Fruit fly (Drosophila melanogaster) whole organism, adult: Measurements from ENCODE around the gene CG17211.

Source experiments
- CG11617 ChIP-seq: fragments of 200-800 bp; sonication (Bioruptor generic); optimal IDR thresholded peaks from 2 replicates; lab custom pipeline; 2017; ENCODE audit warnings: mild to moderate bottlenecking, missing biosample characterization, missing genetic modification reagents, missing genetic modification characterization
- CG33017 ChIP-seq: fragments of 200-800 bp; sonication (Bioruptor generic); optimal IDR thresholded peaks from 2 replicates; lab custom pipeline; 2018; ENCODE audit warnings: missing biosample characterization, mild to moderate bottlenecking, missing genetic modification characterization, moderate library complexity
- CG7101 ChIP-seq: fragments of 200-800 bp; sonication (Bioruptor generic); optimal IDR thresholded peaks from 2 replicates; lab custom pipeline; 2018; ENCODE audit warnings: missing biosample characterization, mild to moderate bottlenecking, missing genetic modification characterization, moderate library complexity
- Clk ChIP-seq: fragments of 200-800 bp; sonication (Bioruptor generic); optimal IDR thresholded peaks from 2 replicates; lab custom pipeline; 2017; ENCODE audit warnings: missing biosample characterization, missing genetic modification characterization
- pad ChIP-seq: fragments of 200-800 bp; sonication (Bioruptor generic); optimal IDR thresholded peaks from 3 replicates; lab custom pipeline; 2017; ENCODE audit warnings: missing biosample characterization, missing genetic modification characterization, mild to moderate bottlenecking, moderate library complexity, missing genetic modification reagents

DNA sequence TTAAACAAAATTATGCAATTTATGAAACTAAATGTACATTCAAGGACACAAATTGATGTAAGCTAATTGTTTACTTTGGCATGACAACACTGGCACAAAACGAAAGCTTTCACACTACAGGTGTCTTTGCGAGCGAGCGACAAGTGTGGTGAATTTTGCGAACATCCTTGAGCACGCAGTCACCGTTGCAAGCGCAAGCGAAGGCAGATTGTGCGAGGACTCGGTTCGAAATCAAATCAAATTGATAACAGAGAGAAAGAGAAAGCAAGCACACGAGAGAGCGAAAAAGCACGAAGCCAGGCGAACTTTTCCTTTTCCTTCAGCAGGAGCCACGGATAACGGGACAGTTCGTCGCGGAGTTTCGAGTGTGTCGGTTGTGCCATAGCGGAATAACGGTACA is 28.3 kb downstream of the CG17211 start, which contains the start of gene CG31760:
- TF ChIP-seq pad (GFP tag; lab: Kevin White, UChicago) (no peak), CG7101 (tag; lab: Kevin White, UChicago) (no peak), CG33017 (tag; lab: Kevin White, UChicago) (no peak), Clk (no peak), CG11617 (no peak)
